Worm (Caenorhabditis elegans): ENCODE results near the gene EGAP1.1.

Gene EGAP1.1

ce11 chrIII:5925724-5926123 is 11.3 kb downstream of the EGAP1.1 start, which contains the start of the genes dnc-2 and bcl-7 (continued):
- TF ChIP-seq lin-35 (GFP tag; optimal IDR thresholded peaks at IDR 0.05) (peak in 1 of 3 experiments; percentile 6), hmg-1.2 (GFP tag; IDR thresholded peaks at IDR 0.05) (peak; percentile 94), D2030.7 (GFP tag; IDR thresholded peaks at IDR 0.05) (0 out of 2 replicates have a peak, but pooled peaks have one; percentile 19), F52B5.7 (tag; optimal IDR thresholded peaks at IDR 0.05) (no peak), ZK185.1 (tag; optimal IDR thresholded peaks at IDR 0.05; ENCODE audit: poor library complexity, severe bottlenecking) (peak; percentile 19), athp-1 (tag; optimal IDR thresholded peaks at IDR 0.05) (no peak), Y53F4B.3 (GFP tag; IDR thresholded peaks at IDR 0.05) (no peak), snpc-4 (GFP tag; optimal IDR thresholded peaks at IDR 0.05) (no peak), snpc-4 (tag; optimal IDR thresholded peaks at IDR 0.05) (peak in 1 of 4 experiments; percentile 37), dpl-1 (GFP tag; optimal IDR thresholded peaks at IDR 0.05) (no peak), nfya-2 (GFP tag; IDR thresholded peaks at IDR 0.05) (no peak), Y79H2A.3 (GFP tag; conservative IDR thresholded peaks at IDR 0.05) (no peak)

- TF ChIP-seq tbp1 (GFP tag; optimal IDR thresholded peaks at IDR 0.05) (no peak), C17E4.6 (GFP tag; IDR thresholded peaks at IDR 0.05) (no peak), cebp-1 (GFP tag; IDR thresholded peaks at IDR 0.05) (no peak), cebp-1 (tag; optimal IDR thresholded peaks at IDR 0.05) (no peak), akir-1 (GFP tag; optimal IDR thresholded peaks at IDR 0.05) (no peak)
Measured at ce11 chrIII:5922236-5922635, 14.8 kb downstream of the EGAP1.1 start.

- TF ChIP-seq somi-1 (GFP tag; optimal IDR thresholded peaks at IDR 0.05) (peak; percentile 6), ztf-26 (tag; optimal IDR thresholded peaks at IDR 0.05) (peak; percentile 36), hrde-1 (tag; optimal IDR thresholded peaks at IDR 0.05; ENCODE audit: borderline replicate concordance) (no peak), lin-40 (tag; optimal IDR thresholded peaks at IDR 0.05) (peak; percentile 0)
Measured at ce11 chrIII:5921067-5921678, 15.8 kb downstream of the EGAP1.1 start.

- TF ChIP-seq die-1 (tag; optimal IDR thresholded peaks at IDR 0.05) (peak; percentile 39), F23B12.7 (tag; optimal IDR thresholded peaks at IDR 0.05; ENCODE audit: insufficient read depth) (no peak), let-526 (GFP tag; IDR thresholded peaks at IDR 0.05) (no peak), pha-4 (tag; optimal IDR thresholded peaks at IDR 0.05) (no peak), repo-1 (tag; optimal IDR thresholded peaks at IDR 0.05) (no peak), B0261.1 (tag; optimal IDR thresholded peaks at IDR 0.05) (no peak), sptf-2 (GFP tag; optimal IDR thresholded peaks at IDR 0.05) (no peak), efl-1 (GFP tag; optimal IDR thresholded peaks at IDR 0.05) (no peak), athp-1 (tag; optimal IDR thresholded peaks at IDR 0.05) (no peak), attf-3 (GFP tag; conservative IDR thresholded peaks at IDR 0.05) (no peak), T07F8.4 (tag; optimal IDR thresholded peaks at IDR 0.05) (no peak), snpc-3.4 (tag; optimal IDR thresholded peaks at IDR 0.05) (no peak), atf-7 (tag; optimal IDR thresholded peaks at IDR 0.05) (peak; percentile 19), nfyb-1 (GFP tag; IDR thresholded peaks at IDR 0.05) (0 out of 2 replicates have a peak, but pooled peaks have one; percentile 13), unc-62 (GFP tag; optimal IDR thresholded peaks at IDR 0.05) (no peak), nhr-90 (tag; optimal IDR thresholded peaks at IDR 0.05) (no peak), nfya-2 (GFP tag; IDR thresholded peaks at IDR 0.05) (no peak), cebp-1 (GFP tag; IDR thresholded peaks at IDR 0.05) (no peak), cebp-1 (tag; optimal IDR thresholded peaks at IDR 0.05) (peak; percentile 36), chd-7 (tag; optimal IDR thresholded peaks at IDR 0.05) (peak; percentile 16), Y79H2A.3 (GFP tag; conservative IDR thresholded peaks at IDR 0.05) (no peak), F57A8.1 (GFP tag; optimal IDR thresholded peaks at IDR 0.05) (no peak), cebp-2 (GFP tag; IDR thresholded peaks at IDR 0.05) (no peak), zim-3 (tag; optimal IDR thresholded peaks at IDR 0.05) (no peak), B0019.2 (GFP tag; conservative IDR thresholded peaks at IDR 0.05) (no peak), mcd-1 (GFP tag; IDR thresholded peaks at IDR 0.05) (peak; percentile 8; the same call in 1 of the 2 replicates)
Measured at ce11 chrIII:5919799-5920387, 17.1 kb downstream of the EGAP1.1 start, which contains the start of the genes tdo-2 and C28H8.2. TSS of gene tdo-2 (minus strand) at chrIII:5919955. TSS of gene C28H8.2 (plus strand) at chrIII:5920322.
